Fruit fly (Drosophila melanogaster): Measurements from ENCODE around the gene CG13891.

Gene CG13891

DNA sequence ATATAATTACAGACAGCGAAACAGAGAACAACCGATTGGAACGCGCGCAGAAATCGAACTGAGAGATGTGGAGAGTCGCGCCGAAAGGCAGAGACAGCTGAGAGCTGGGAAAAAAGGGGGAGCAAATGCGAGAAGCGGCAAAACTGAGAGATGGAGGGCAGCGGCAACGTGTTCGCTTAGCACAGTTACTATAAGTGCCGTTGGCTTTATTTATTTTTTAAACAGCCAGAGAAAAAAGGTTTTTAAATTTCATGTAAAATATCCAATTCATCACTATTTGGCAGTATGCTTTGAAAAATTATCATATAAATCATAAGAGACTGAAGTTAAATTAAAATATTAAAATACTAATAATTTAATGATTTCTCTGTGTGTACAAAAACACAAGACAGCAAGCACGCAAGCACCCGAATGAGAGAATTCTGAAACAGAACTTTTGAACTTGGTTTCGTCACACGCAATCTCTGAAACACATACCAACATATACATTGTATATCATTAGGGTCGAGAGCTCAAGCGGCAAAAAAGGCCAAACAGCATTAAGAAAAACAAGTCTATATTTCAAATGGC lies 7.4 kb upstream of the CG13891 start:
- no peak for TF ChIP-seq Myc (optimal IDR thresholded peaks at IDR 0.05)
- TF ChIP-seq h (optimal IDR thresholded peaks at IDR 0.05) = no peak
- TF ChIP-seq psq (optimal IDR thresholded peaks at IDR 0.05) = no peak
- TF ChIP-seq insv (optimal IDR thresholded peaks at IDR 0.05) = no peak

DNA sequence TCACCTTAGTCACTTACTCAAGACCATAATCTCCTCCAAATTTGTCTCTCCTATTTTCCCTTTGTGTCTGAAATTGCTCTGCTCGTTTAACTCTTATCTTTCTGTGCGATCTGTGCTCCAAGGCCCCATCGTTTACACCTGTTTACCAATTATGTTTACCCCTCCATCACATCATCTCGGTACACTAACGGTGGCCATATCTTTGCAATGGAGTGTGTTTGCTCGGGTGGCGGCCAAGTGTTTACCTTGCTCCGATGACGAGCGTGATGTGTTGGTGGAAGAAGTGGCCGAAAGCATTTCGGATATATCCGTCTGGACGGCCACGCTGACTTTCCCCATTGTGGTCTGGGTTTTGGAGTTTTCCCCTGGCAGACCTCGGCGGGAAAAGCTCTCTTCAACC lies 6.5 kb upstream of the CG13891 start:
- TF ChIP-seq ttk (optimal IDR thresholded peaks at IDR 0.05) (no peak), Sin3A (optimal IDR thresholded peaks at IDR 0.05) (no peak), psq (optimal IDR thresholded peaks at IDR 0.05) (no peak), h (optimal IDR thresholded peaks at IDR 0.05) (no peak), Myc (optimal IDR thresholded peaks at IDR 0.05) (no peak), insv (optimal IDR thresholded peaks at IDR 0.05) (no peak)

DNA sequence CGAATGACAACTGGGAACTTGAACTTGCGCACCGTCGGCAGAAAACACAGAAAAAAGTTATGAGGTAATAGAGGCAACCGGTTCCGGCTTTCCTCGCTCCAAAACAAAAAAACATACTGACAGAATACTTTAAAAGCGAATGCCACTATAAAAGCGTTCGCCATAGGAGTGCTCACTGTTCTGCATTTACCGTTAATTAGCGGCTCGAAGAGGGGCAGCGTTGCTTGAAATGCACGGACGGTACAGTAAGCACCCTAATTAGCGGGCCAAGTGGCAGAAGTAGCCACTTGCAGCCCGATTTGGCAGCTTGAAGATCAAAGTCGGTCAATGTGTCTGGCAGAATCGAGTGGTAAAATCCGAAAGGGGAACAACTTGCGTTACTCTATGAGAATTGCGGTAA lies 5.8 kb upstream of the CG13891 start:
- TF ChIP-seq Myc (optimal IDR thresholded peaks at IDR 0.05) (no peak), h (optimal IDR thresholded peaks at IDR 0.05) (no peak), insv (optimal IDR thresholded peaks at IDR 0.05) (no peak), ttk (optimal IDR thresholded peaks at IDR 0.05) (no peak), psq (optimal IDR thresholded peaks at IDR 0.05) (no peak)

DNA sequence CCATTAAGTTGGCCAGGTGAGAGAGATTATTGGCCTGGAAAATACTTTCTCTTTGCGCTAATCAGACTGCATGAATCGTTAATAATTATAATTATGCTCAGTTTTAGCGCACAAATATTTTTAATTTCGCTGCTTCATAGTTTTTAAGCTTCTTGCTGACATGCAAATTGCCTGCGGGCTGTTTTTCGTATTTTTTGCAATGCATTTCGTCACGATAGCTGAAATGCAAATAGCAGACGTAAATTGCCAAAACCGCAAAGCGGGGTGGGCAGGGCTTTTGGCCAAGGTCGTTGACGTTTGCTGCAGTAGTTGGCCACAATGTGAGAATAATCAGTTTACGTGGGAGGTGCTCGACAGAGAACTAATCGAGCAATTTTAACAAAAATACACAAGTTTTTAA lies 4.6 kb upstream of the CG13891 start:
- TF ChIP-seq Sin3A (optimal IDR thresholded peaks at IDR 0.05) = no peak
- TF ChIP-seq ttk (optimal IDR thresholded peaks at IDR 0.05) = no peak
- no peak for TF ChIP-seq psq (optimal IDR thresholded peaks at IDR 0.05)
- TF ChIP-seq h (optimal IDR thresholded peaks at IDR 0.05) = no peak
- no peak for TF ChIP-seq insv (optimal IDR thresholded peaks at IDR 0.05)
- TF ChIP-seq Myc (optimal IDR thresholded peaks at IDR 0.05) = no peak

DNA sequence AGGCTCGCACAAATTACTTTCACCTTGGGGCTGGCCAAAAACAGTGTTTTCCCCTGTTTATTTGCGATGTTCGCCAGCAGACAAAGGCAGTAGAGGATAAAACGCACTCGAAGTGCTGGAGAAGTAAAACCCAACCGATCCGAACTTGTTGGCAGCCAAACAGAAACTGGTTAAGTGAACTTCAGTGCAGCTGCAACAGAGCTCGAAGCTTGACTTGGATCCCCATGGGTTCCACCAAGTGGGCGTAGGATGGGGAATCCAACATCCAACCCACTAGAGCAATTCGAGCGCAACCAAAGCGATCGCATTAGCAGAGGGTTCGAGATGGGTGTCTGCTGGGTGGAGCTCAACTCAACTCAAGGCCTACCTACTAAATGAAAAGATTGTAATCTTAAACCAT lies 3.9 kb upstream of the CG13891 start:
- TF ChIP-seq ttk (optimal IDR thresholded peaks at IDR 0.05) = no peak
- no peak for TF ChIP-seq insv (optimal IDR thresholded peaks at IDR 0.05)
- no peak for TF ChIP-seq Myc (optimal IDR thresholded peaks at IDR 0.05)
- no peak for TF ChIP-seq h (optimal IDR thresholded peaks at IDR 0.05)
- no peak for TF ChIP-seq Sin3A (optimal IDR thresholded peaks at IDR 0.05)
- no peak for TF ChIP-seq psq (optimal IDR thresholded peaks at IDR 0.05)

DNA sequence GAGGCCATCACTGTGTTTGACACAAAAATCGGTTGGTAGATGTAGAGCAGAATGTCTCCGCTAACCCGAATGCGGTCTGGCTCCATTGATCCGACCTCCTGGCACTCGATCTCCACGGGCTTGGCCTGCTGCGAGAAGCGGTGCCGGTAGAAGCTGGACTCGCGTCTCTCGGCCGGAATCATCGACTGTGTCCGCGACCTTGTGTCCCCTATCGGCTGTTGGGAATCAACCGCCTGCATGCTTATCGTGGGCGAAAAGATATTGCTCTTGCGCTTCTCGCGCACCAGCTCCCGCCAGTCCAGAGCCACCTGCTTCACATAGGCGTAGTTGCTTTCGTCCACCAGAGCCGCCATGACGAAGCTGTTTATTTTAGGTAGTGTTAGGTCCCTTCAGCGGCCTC lies 352 bp downstream of the CG13891 start:
- TF ChIP-seq insv (optimal IDR thresholded peaks at IDR 0.05) = no peak
- no peak for TF ChIP-seq Myc (optimal IDR thresholded peaks at IDR 0.05)
- TF ChIP-seq h (optimal IDR thresholded peaks at IDR 0.05) = no peak
- no peak for TF ChIP-seq psq (optimal IDR thresholded peaks at IDR 0.05)
- no peak for TF ChIP-seq ttk (optimal IDR thresholded peaks at IDR 0.05)
- no peak for TF ChIP-seq Sin3A (optimal IDR thresholded peaks at IDR 0.05)

DNA sequence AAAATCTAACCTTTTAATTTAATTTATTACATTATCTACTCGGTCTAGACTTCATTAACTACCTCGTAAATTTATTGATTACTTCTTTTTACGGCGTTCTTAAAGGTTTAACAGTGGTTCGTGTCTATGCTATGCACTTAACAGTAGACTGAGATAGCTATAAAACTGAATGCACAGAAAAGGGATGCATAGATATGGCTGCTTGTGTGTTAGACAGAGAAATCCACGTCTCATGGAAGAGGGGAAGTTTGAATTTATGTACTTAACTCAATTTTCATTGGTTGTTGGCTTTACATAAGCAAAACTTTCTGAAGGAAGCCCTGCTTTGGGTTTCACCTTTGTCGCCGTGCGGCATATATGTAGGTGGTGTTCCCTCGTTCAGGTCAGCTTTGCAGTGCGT lies 1.1 kb downstream of the CG13891 start:
- TF ChIP-seq h (optimal IDR thresholded peaks at IDR 0.05) = no peak
- no peak for TF ChIP-seq insv (optimal IDR thresholded peaks at IDR 0.05)
- no peak for TF ChIP-seq Sin3A (optimal IDR thresholded peaks at IDR 0.05)

DNA sequence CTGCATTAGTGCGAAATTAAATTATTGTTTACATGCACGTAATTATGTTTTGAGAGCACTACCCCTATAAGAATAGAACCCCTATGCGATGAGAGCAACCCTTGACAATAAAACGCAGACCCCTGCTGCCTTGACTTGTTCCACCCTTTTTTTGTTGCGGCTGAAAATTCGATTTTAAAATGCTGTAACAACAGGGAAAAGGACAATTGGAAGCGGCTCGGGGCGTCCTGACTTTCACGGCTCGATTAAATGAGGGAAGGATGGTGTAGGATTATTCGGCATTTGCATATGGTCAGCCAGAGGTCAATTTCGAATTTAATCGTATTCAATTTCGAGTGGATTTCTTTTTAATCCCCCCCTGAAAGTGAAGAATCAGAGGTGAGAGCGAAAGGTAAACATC lies 9.1 kb downstream of the CG13891 start:
- TF ChIP-seq Sin3A (optimal IDR thresholded peaks at IDR 0.05) (no peak), insv (optimal IDR thresholded peaks at IDR 0.05) (no peak), h (optimal IDR thresholded peaks at IDR 0.05) (no peak), psq (optimal IDR thresholded peaks at IDR 0.05) (no peak), ttk (optimal IDR thresholded peaks at IDR 0.05) (no peak), Myc (optimal IDR thresholded peaks at IDR 0.05) (no peak)

DNA sequence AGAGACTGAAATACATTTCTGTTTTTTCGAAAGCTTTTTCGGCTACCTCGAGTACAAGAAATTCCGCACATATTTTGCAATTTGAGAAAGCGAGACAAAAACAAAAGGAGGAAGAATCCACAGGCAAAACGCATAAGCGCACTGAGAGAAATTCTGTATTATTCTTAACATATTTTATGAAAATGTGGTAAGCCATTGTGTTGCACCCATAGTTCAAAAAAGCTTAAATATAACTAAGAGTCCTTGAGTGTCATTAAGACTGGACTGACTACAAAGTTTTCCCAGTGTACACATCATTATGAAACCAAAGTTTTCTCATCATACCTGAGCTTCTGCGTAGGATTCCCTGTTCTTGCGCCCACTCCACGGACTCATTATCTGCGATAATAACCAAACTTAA lies 13.1 kb downstream of the CG13891 start:
- TF ChIP-seq psq (optimal IDR thresholded peaks at IDR 0.05) = no peak
- TF ChIP-seq Myc (optimal IDR thresholded peaks at IDR 0.05) = no peak
- no peak for TF ChIP-seq ttk (optimal IDR thresholded peaks at IDR 0.05)
- TF ChIP-seq Sin3A (optimal IDR thresholded peaks at IDR 0.05) = no peak
- no peak for TF ChIP-seq insv (optimal IDR thresholded peaks at IDR 0.05)
- no peak for TF ChIP-seq h (optimal IDR thresholded peaks at IDR 0.05)

DNA sequence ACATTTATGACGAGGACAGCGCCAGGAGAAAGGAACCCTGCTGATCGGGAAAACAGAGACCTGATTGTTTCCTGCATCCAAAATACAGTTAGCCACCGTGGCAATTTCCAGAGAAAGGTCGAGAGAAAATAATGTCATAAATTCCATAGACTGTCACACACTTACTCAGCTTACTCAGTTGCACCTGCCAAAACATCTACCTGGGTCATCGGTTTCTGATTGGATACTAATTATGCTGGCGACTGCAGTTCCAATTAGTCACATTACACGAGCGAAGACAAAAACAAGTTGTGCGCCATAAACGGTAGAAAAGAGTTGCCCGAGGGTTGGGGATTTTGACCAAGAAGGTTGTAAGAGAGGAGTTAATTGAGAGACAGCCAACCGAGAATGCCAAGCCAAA lies 17.4 kb downstream of the CG13891 start:
- TF ChIP-seq Sin3A (optimal IDR thresholded peaks at IDR 0.05) (no peak), Myc (optimal IDR thresholded peaks at IDR 0.05) (no peak), insv (optimal IDR thresholded peaks at IDR 0.05) (no peak), ttk (optimal IDR thresholded peaks at IDR 0.05) (no peak), psq (optimal IDR thresholded peaks at IDR 0.05) (no peak), h (optimal IDR thresholded peaks at IDR 0.05) (no peak)

DNA sequence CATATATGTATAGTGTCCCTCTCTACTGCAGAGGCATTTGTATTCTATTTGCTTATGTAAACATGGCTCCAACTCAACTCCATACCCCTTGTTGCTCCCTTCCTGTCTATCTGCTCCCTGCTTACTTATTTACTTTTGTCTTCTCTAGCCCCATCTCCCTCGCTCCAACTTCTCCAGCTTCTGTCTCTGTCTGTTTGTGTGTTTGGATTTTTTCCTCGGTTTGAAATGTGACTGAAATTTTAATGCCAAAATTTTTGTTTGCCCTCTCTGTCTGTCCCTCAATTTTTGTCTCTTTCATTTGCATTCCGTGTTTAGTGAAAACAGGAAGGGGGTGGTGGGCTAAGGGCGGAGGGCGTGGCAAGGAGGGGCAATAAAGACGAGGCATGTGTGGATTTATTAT lies 23.9 kb downstream of the CG13891 start:
- no peak for TF ChIP-seq ttk (optimal IDR thresholded peaks at IDR 0.05)

DNA sequence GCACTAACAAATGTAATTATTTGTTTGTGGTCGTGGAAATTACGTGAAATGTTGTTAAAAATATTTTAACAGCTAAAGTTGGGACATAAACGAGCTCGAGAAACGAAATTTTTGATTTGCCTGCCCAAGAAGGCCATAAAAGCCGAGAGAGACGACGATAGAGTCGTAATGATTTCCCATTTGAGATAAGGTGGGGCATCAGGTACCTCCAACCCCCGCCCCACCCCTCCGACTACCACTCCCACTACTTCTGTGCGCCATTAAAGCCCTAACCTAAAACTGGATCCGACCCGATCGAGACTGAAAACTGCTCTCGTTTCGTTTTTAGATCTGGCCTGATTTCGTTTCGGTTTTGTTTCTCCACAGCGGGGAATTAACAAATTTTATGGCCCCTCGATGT lies 33.5 kb downstream of the CG13891 start:
- TF ChIP-seq Sin3A (optimal IDR thresholded peaks at IDR 0.05) (no peak), h (optimal IDR thresholded peaks at IDR 0.05) (no peak), ttk (optimal IDR thresholded peaks at IDR 0.05) (no peak)

DNA sequence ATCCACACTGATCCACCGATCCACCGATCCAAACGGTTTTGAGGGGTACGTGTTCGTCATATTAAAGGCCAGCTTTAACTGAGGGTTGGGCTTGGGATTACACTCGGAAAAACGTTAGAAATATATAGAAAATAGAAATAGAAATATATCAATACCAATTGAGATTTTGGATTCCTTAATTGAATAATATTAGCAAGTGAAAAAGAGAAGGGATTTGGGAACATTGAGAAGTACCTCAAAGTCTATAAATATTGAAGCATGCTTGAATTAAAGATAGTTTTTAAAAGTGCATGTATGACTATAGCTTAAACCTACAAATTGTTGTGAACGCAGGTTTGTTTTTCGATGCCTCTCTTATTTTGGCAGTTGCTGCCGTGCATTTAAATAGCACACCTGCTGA lies 38.5 kb downstream of the CG13891 start:
- no peak for TF ChIP-seq h (optimal IDR thresholded peaks at IDR 0.05)
- TF ChIP-seq psq (optimal IDR thresholded peaks at IDR 0.05) = no peak
- TF ChIP-seq Sin3A (optimal IDR thresholded peaks at IDR 0.05) = no peak
- TF ChIP-seq insv (optimal IDR thresholded peaks at IDR 0.05) = no peak
- TF ChIP-seq Myc (optimal IDR thresholded peaks at IDR 0.05) = no peak
- TF ChIP-seq ttk (optimal IDR thresholded peaks at IDR 0.05) = no peak

DNA sequence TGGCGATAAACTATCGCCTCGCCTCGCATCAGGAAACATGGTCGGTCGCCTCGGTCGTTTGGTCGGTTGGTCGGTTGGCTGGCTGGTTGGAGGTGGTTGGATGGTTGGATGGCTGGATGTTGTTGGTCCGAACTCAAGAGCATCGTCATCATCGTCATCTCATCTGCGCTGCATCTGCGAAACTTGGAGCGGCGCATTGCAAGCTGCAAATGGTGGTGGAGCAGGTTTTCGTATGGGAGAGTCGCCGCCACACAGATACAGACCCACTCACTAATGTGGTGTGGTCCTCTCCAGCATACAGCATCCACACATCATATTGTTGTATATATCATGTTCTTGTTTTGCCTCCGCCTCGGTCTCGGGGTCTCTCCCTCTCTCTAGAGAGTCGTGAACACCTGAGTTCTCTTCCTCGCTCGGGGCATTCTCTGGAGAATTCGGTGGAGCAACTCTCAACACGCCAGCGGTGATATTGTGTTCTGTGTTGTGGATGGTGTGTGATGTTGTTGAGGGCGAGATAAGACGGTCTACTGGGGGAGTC lies 41.0 kb downstream of the CG13891 start, which contains the start of gene trh:
TSS of gene trh (minus strand) at position 12 of the 538 bp plus-strand sequence.
- TF ChIP-seq insv (optimal IDR thresholded peaks at IDR 0.05) = no peak
- no peak for TF ChIP-seq Sin3A (optimal IDR thresholded peaks at IDR 0.05)
- TF ChIP-seq h (optimal IDR thresholded peaks at IDR 0.05) = no peak
- TF ChIP-seq psq (optimal IDR thresholded peaks at IDR 0.05) = no peak
- TF ChIP-seq Myc (optimal IDR thresholded peaks at IDR 0.05) = no peak
- no peak for TF ChIP-seq ttk (optimal IDR thresholded peaks at IDR 0.05)

Measured in Kc167 (cell line).